Worm (Caenorhabditis elegans): ENCODE results near the gene ugt-33.
"Not testable (repeated sequence)": the region's sequence is repeated elsewhere in the genome, so short reads cannot be mapped to it uniquely, and the experiment has no call there.

DNA sequence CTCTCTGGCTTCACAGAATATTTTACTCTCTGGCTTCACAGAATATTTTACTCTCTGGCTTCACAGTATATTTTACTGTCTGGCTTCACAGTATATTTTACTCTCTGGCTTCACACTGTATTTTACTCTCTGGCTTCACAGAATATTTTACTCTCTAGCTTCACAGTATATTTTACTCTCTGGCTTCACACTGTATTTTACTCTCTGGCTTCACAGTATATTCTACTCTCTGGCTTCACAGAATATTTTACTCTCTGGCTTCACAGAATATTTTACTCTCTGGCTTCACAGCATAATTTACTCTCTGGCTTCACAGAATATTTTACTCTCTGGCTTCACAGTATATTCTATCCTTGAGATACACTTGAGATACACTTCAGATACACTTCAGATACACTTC lies 42.9 kb upstream of the ugt-33 start:
- not testable (repeated sequence) for TF ChIP-seq nhr-41 (GFP tag; IDR thresholded peaks at IDR 0.05); dpl-1 (GFP tag; optimal IDR thresholded peaks at IDR 0.05); php-3 (GFP tag; IDR thresholded peaks at IDR 0.05); gei-8 (GFP tag; optimal IDR thresholded peaks at IDR 0.05); zip-11 (GFP tag; IDR thresholded peaks at IDR 0.05); unc-62 (GFP tag; optimal IDR thresholded peaks at IDR 0.05 in 1 of 2); unc-62 (tag; optimal IDR thresholded peaks at IDR 0.05); zip-2 (tag; optimal IDR thresholded peaks at IDR 0.05); ceh-44 (GFP tag; IDR thresholded peaks at IDR 0.05); T20F7.1 (GFP tag; optimal IDR thresholded peaks at IDR 0.05); nhr-11 (tag; optimal IDR thresholded peaks at IDR 0.05); F49E8.2 (tag; optimal IDR thresholded peaks at IDR 0.05; ENCODE audit: borderline replicate concordance); hmg-1.1 (GFP tag; IDR thresholded peaks at IDR 0.05)
- TF ChIP-seq madf-5 (GFP tag; IDR thresholded peaks at IDR 0.05), result peak in 1 of 2 experiments; percentile 74; a peak in 1 of 4 replicates

Data from whole organism, L4 larva.